Fruit fly (Drosophila melanogaster) Kc167 (cell line): ENCODE measurements around the gene Plzf.

ENCODE experiments used
- Myc ChIP-seq: fragments of >200 bp; optimal IDR thresholded peaks from 2 replicates; lab custom pipeline; 2017; ENCODE audit warnings: missing external identifiers
- Sin3A ChIP-seq: fragments of >200 bp; optimal IDR thresholded peaks from 2 replicates; lab custom pipeline; 2018; ENCODE audit warnings: missing external identifiers
- h ChIP-seq: fragments of >200 bp; optimal IDR thresholded peaks from 3 replicates; lab custom pipeline; 2018; ENCODE audit warnings: missing external identifiers
- insv ChIP-seq: fragments of >200 bp; optimal IDR thresholded peaks from 3 replicates; lab custom pipeline; 2018; ENCODE audit warnings: missing external identifiers
- psq ChIP-seq: fragments of >200 bp; optimal IDR thresholded peaks from 2 replicates; lab custom pipeline; 2017; ENCODE audit warnings: missing external identifiers
- ttk ChIP-seq: sonication (Bioruptor generic); optimal IDR thresholded peaks from 2 replicates; lab custom pipeline; 2017; ENCODE audit warnings: missing external identifiers

Gene Plzf

DNA sequence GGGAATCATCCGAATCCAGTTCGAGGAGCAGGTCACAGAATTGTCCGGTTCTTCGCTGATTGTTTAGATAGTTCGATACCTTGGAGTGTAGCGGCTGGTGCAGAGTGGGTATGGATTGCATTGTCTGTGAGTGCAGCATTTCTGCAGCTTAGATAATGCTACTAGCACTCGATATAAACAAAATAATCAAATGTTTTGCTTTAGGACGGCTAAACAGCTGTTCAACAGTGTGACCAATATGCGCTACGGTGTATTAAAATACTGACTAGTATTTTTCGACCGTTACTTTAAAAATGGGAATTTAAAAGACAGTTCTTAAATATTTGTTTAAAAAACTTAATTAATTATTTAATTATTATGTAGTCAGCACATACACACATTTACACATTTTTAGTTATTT, at the start of gene Plzf:
Plzf (minus strand) TSS at position 196 of the 400 bp plus-strand sequence.
- TF ChIP-seq insv (lab: Kevin White, UChicago) (no peak), h (lab: Kevin White, UChicago) (no peak), Sin3A (lab: Kevin White, UChicago) (no peak), ttk (no peak), Myc (lab: Kevin White, UChicago) (no peak), psq (no peak)

DNA sequence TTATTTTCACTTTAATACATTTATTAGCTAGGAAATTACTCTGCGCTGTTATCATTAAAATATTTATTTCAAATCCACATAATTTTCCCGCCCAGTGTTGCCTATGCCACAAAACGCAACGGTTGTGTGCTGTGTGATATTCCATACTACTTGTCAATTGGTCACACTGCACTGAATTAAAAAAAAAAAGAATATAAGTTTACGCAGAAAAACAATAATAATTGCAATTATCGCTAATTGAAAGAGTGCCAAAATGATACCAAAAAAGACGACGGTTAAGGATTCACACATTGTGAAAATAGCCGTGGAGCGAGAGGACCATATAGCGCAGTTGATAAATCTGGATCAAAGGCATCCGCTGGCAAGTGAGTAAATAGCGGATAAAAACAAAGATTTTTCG, 49.0 kb upstream of the Plzf start, which contains the start of gene Ced-12:
Ced-12 (plus strand) TSS at position 141 of the 400 bp plus-strand sequence.
- TF ChIP-seq psq = no peak
- no peak for TF ChIP-seq Myc (lab: Kevin White, UChicago)
- no peak for TF ChIP-seq insv (lab: Kevin White, UChicago)
- TF ChIP-seq ttk = no peak
- no peak for TF ChIP-seq h (lab: Kevin White, UChicago)
- TF ChIP-seq Sin3A (lab: Kevin White, UChicago) = no peak

DNA sequence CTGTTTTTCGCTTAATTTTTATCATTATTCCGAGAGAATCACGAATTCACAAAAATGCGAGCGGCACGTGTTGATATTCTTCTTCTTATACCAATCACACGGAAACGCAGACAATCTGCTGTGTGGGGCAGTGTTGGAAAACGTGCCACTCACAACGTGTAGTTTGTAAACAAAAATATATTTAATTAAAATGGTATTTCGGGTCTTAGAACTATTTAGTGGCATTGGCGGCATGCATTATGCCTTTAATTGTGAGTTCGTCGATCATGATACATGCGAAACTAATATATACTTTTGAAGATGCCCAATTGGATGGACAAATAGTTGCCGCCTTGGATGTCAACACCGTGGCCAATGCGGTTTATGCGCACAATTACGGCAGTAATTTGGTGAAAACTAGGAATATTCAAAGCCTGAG, 47.7 kb upstream of the Plzf start, which contains the start of the genes CG6712 and Mt2:
CG6712 (minus strand) TSS at position 116 of the 418 bp plus-strand sequence.
Mt2 (plus strand) TSS at position 130 of the 418 bp plus-strand sequence.
- no peak for TF ChIP-seq Sin3A (lab: Kevin White, UChicago)
- no peak for TF ChIP-seq Myc (lab: Kevin White, UChicago)
- TF ChIP-seq ttk = no peak
- no peak for TF ChIP-seq insv (lab: Kevin White, UChicago)
- no peak for TF ChIP-seq psq
- no peak for TF ChIP-seq h (lab: Kevin White, UChicago)

DNA sequence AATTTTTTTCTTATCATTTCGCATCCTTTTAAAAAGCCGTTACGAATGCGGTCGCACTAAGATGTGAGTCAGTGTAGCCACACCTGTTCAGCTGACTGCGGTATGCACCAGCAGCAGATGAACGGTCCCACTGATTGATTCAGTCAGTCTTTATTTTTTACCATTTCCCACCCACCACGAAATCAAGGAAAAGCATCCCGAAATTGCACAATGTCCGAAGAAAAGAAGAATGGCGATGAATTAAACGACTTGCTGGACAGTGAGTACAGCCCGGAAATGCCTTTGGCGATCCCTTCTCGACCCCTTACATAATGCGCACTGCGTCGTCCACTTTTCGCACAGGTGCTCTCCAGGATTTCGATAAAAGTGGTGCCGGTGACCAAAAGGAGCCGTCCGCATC, 44.9 kb upstream of the Plzf start:
- TF ChIP-seq insv (lab: Kevin White, UChicago) (no peak), Myc (lab: Kevin White, UChicago) (no peak), Sin3A (lab: Kevin White, UChicago) (no peak), ttk (no peak)

DNA sequence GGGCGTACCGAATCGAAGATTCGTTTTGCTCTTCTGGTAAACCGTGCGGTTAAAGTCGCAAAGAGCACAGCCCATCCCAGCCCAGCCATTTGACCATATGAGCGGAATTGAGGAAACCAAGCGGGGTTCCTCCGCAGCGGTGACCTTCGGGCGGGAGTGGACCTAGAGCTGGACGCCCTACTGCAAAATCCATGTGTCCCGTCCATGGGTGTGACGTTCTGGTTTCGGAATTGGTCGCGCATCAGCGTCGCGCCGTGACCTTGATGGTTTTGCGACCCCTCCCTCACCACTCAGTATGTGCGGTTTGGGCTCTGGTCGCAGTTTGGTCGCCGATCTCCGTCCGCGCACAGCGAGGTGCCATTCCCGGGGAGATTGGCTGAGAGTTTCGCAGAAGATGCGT, 44.0 kb upstream of the Plzf start:
- TF ChIP-seq Myc (lab: Kevin White, UChicago) (no peak), h (lab: Kevin White, UChicago) (no peak), ttk (no peak), psq (no peak), insv (lab: Kevin White, UChicago) (no peak), Sin3A (lab: Kevin White, UChicago) (no peak)

DNA sequence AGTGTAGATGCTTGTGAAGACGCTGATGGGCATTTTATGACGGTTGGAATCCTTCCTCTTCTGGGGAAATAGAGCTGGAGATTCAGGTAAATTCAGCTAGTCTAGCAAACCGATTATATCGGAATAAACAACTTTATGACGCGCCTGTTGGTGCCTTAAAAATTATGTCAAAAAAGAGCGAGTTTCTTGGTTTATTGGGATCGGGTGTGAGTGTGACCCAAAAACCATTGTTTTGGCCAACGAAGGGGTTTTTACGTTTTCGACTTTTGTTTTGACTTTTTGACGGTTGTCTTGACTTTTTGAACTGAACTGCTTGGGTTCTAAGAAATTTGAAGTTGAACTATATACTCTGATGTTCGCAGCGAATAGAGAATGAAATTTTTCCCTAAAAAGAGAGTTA, 43.3 kb upstream of the Plzf start:
- TF ChIP-seq Myc (lab: Kevin White, UChicago) = no peak
- TF ChIP-seq insv (lab: Kevin White, UChicago) = no peak
- TF ChIP-seq h (lab: Kevin White, UChicago) = no peak
- TF ChIP-seq ttk = no peak
- TF ChIP-seq Sin3A (lab: Kevin White, UChicago) = no peak

DNA sequence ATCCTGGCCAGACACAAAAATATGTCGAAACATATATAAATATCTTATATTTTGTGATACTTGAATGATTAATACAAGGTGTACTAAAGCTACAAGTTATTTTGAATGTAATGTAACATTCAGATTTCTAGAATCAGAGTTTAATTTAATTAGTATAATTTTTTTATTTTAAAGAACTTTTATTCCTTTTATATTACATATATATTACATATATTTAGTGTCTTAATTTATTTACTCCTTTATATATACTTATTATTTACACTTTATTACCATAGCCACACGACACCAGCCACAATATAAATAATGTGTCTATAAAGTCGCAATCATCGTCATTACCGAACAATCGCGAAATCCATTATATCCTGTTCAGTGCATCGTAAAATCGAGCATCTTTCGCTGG, 42.8 kb upstream of the Plzf start, which contains the start of gene Pex19:
Pex19 (plus strand) TSS at position 301 of the 400 bp plus-strand sequence.
- TF ChIP-seq Sin3A (lab: Kevin White, UChicago) (no peak), psq (no peak), insv (lab: Kevin White, UChicago) (no peak), h (lab: Kevin White, UChicago) (no peak), Myc (lab: Kevin White, UChicago) (no peak), ttk (no peak)

DNA sequence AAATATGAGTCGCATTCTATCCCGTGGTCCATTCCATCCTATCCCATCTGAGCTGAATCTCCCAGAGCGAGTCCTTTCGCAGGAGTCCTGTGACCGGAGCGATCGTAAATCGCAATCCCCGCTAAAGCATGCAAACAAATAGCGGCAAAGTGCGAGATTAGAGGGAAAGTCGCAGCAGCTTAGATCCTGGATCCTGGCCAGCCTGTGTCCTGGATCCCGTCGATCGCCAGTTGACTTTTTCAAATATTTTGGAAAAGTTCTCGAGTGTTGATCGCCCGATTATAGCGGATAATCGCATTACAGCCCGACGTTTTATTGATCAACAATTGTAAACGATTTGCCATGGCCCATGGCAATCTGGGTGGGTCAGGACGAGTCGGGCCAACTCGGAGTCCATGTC, 40.4 kb upstream of the Plzf start:
- TF ChIP-seq psq (no peak), h (lab: Kevin White, UChicago) (no peak), ttk (no peak), Sin3A (lab: Kevin White, UChicago) (no peak), Myc (lab: Kevin White, UChicago) (no peak), insv (lab: Kevin White, UChicago) (no peak)

DNA sequence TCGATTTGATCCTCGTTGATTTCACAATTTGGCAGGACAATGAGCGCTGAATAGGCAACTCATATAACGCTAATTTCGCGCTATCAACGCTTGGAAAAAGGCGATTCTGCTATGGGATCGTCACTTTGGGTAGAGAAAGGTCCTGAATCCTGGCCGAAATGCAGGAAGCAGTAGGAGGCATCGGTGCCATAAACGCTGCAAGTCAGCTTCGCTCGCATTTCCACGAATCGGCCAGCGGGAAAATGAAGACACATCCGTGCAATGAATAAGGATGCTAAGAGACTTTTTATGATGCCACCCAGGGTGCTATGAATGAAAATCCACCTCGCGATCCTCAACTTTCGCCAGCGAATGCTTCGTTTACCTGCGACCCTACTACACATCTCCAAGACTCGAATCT, 38.7 kb upstream of the Plzf start:
- TF ChIP-seq Sin3A (lab: Kevin White, UChicago) (no peak), psq (no peak), insv (lab: Kevin White, UChicago) (no peak), Myc (lab: Kevin White, UChicago) (no peak), h (lab: Kevin White, UChicago) (no peak), ttk (no peak)

DNA sequence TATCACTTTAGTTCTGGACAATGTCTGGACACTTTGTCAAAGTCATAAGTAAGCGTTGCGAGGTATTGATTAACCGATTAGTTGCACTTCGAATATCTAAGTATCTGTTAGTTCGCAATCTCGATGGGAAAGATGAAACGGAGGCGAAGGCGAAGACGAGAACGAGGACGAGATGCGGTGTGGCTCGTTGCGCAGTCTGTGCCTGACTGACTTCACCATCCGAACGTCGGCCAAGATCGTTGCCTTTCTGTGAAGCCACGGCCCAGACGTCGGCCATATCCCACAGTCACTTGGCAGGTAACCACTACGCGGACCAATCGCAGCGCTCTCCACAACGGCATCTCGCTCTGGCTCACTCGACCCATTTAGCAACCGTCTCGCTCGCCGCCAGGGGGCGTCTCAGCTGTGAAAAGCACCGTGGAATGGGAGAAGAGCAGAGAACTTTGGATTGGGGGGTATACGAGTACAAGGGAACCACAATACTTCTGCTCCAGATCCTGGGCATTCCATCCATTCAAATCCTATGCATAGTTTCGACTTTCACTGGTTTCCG, 37.0 kb upstream of the Plzf start, which contains the start of gene prd:
prd (minus strand) TSS at position 209 of the 553 bp plus-strand sequence.
- TF ChIP-seq ttk = no peak
- TF ChIP-seq Sin3A (lab: Kevin White, UChicago) = no peak
- TF ChIP-seq h (lab: Kevin White, UChicago) = no peak
- no peak for TF ChIP-seq insv (lab: Kevin White, UChicago)
- TF ChIP-seq Myc (lab: Kevin White, UChicago) = no peak
- no peak for TF ChIP-seq psq

DNA sequence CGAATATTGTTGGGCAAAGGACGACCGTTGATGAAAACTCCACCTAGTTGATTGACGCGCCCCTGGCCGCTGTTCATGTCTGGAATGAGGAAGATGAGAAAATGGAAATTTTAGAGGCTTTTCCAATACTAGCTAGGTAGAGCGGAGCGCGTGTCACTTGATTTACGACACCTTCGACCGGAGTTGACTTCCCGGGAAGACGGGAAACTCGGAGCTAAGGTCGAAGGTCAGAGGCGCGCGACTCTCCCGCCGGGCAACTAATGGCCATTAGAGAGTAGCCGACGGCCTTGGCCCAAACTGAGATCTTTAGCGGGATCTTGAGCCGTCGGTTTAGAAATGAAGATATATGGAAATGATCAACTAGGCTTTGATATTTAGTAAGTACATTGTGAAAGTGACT, 36.3 kb upstream of the Plzf start:
- TF ChIP-seq ttk (no peak), h (lab: Kevin White, UChicago) (no peak), Myc (lab: Kevin White, UChicago) (no peak), psq (no peak), Sin3A (lab: Kevin White, UChicago) (no peak), insv (lab: Kevin White, UChicago) (no peak)

DNA sequence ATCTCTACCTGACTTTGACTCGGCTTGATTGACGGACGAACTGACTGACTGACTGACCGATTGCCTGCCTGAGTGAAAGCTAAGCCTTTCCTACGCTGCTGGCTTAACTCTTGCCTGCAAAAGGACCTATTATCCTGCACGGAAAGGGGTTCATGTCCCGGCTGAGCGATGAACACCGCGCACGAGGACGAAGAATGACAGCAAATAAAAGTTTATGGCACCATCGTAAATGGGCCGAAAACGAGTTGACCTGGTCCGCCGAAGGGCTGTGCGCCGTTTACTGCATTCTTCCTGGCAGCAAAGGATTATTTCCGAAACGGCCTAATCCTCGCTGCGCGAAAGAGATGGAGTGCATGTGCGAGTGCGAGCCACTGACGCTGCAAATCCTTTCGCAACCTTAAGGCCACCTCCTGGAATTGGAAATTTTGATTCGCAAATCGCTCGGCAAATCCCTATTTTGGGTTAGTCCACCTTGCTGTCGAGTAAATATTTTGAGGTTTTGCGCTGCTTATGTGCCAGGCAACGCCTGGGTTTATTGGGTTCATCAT, 32.5 kb upstream of the Plzf start:
- no peak for TF ChIP-seq h (lab: Kevin White, UChicago)
- no peak for TF ChIP-seq ttk
- no peak for TF ChIP-seq Myc (lab: Kevin White, UChicago)
- TF ChIP-seq psq = no peak
- no peak for TF ChIP-seq insv (lab: Kevin White, UChicago)
- TF ChIP-seq Sin3A (lab: Kevin White, UChicago) = no peak
